Fruit fly (Drosophila melanogaster): ENCODE results near the gene CG17440.

Gene CG17440

DNA sequence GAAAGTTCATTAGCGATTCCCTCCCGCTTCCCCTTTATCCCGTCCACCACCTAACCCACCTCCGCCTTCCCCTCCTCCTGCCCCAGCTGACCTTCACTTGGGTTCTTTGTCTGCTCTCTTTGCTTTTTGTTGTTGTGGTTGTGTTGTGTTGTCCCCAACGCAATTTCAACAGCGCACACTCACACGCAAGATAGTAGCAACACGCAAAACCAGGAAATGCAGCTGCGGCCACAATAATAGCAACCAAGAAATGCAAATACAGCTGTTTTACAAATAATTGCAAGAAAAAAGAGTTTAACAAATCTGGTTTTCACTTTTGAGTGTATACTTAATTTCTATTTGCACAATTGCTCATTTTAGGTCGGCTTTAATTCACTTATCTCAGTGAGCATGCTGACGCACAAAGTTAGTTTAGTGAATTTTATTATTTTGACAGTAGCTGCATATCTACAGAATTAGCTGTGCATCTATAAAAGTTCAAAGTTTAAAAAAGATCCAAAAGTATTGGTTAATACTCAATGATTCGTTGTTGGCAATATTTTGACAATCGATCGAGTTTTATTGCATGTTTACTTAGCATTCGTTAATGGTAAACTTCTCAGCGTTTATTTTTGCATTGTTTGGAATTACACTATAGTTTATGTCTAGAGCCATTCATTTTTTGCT is 18.4 kb downstream of the CG17440 start (continued):
- peak; percentile 95 for TF ChIP-seq CG11696 (GFP tag; IDR thresholded peaks at IDR 0.05)
- TF ChIP-seq CG2199 (GFP tag; IDR thresholded peaks at IDR 0.05): 0 out of 3 replicates have a peak, but pooled peaks have one; percentile 42
- TF ChIP-seq CG17612 (GFP tag; IDR thresholded peaks at IDR 0.05): no peak
- TF ChIP-seq CG32767 (GFP tag; IDR thresholded peaks at IDR 0.05): 0 out of 2 replicates have a peak, but pooled peaks have one; percentile 28
- peak; percentile 13 for TF ChIP-seq lbe (GFP tag; optimal IDR thresholded peaks at IDR 0.05)
- TF ChIP-seq chn (GFP tag; optimal IDR thresholded peaks at IDR 0.05): no peak
- TF ChIP-seq Eip74EF (GFP tag; optimal IDR thresholded peaks at IDR 0.05): peak in 1 of 2 experiments; percentile 93
- TF ChIP-seq CG17802 (tag; optimal IDR thresholded peaks at IDR 0.05): no peak
- no peak for TF ChIP-seq nerfin-2 (GFP tag; IDR thresholded peaks at IDR 0.05; ENCODE audit: partially characterized antibody)
- peak; percentile 3 for TF ChIP-seq pnt (GFP tag; optimal IDR thresholded peaks at IDR 0.05)
- TF ChIP-seq Neu2 (GFP tag; optimal IDR thresholded peaks at IDR 0.05; ENCODE audit: borderline replicate concordance): no peak
- TF ChIP-seq CG2120 (GFP tag; optimal IDR thresholded peaks at IDR 0.05): peak; percentile 1
- TF ChIP-seq HmgZ (tag; optimal IDR thresholded peaks at IDR 0.05): no peak
- no peak for TF ChIP-seq eyg (GFP tag; optimal IDR thresholded peaks at IDR 0.05)
- TF ChIP-seq tgo (GFP tag; IDR thresholded peaks at IDR 0.05): peak; percentile 56
- no peak for TF ChIP-seq CG4282 (GFP tag; optimal IDR thresholded peaks at IDR 0.05)
- no peak for TF ChIP-seq Nf-YB (GFP tag; optimal IDR thresholded peaks at IDR 0.05)
- TF ChIP-seq nau (GFP tag; optimal IDR thresholded peaks at IDR 0.05): no peak
- no peak for TF ChIP-seq prd (optimal IDR thresholded peaks at IDR 0.05)
- peak; percentile 44; the same call in 2 of the 3 replicates for TF ChIP-seq prd (GFP tag; IDR thresholded peaks at IDR 0.05)
- peak in 1 of 3 experiments; percentile 5 for TF ChIP-seq lola (GFP tag; optimal IDR thresholded peaks at IDR 0.05)
- no peak for TF ChIP-seq ewg (GFP tag; optimal IDR thresholded peaks at IDR 0.05)
- TF ChIP-seq CG9932 (GFP tag; IDR thresholded peaks at IDR 0.05): no peak; the same call in 1 of the 2 replicates
- peak; percentile 43 for TF ChIP-seq Sox102F (GFP tag; optimal IDR thresholded peaks at IDR 0.05)
- peak; percentile 4 for TF ChIP-seq CG17385 (GFP tag; optimal IDR thresholded peaks at IDR 0.05)
- no peak for TF ChIP-seq Elba2 (GFP tag; optimal IDR thresholded peaks at IDR 0.05)
- no peak for TF ChIP-seq E2f2 (GFP tag; IDR thresholded peaks at IDR 0.05)
- TF ChIP-seq Med (GFP tag): peak; percentile 85
- no peak for TF ChIP-seq pfk (GFP tag; optimal IDR thresholded peaks at IDR 0.05)
- 0 out of 2 replicates have a peak, but pooled peaks have one; percentile 19 for TF ChIP-seq Ada2b (GFP tag; IDR thresholded peaks at IDR 0.05)
- TF ChIP-seq ham (GFP tag; IDR thresholded peaks at IDR 0.05): no peak
- no peak for TF ChIP-seq Chrac-16 (GFP tag; optimal IDR thresholded peaks at IDR 0.05)
- TF ChIP-seq CG12071 (GFP tag; optimal IDR thresholded peaks at IDR 0.05): no peak
- TF ChIP-seq en (GFP tag; optimal IDR thresholded peaks at IDR 0.05): no peak
- no peak for TF ChIP-seq tap (tag; optimal IDR thresholded peaks at IDR 0.05)
- no peak for TF ChIP-seq MTF-1 (GFP tag; optimal IDR thresholded peaks at IDR 0.05; ENCODE audit: borderline replicate concordance)
- TF ChIP-seq pros (GFP tag; optimal IDR thresholded peaks at IDR 0.05): no peak
- TF ChIP-seq row (GFP tag; IDR thresholded peaks at IDR 0.05): peak; percentile 51; the same call in 2 of the 3 replicates
- no peak for TF ChIP-seq nerfin-1 (tag; optimal IDR thresholded peaks at IDR 0.05)
- no peak for TF ChIP-seq BEAF-32 (GFP tag; optimal IDR thresholded peaks at IDR 0.05)
- peak; percentile 23 for TF ChIP-seq CG10654 (GFP tag; optimal IDR thresholded peaks at IDR 0.05)
- no peak for TF ChIP-seq trh (GFP tag; optimal IDR thresholded peaks at IDR 0.05)
- peak; percentile 5 for TF ChIP-seq CG1529 (GFP tag; optimal IDR thresholded peaks at IDR 0.05)
- no peak for TF ChIP-seq D19B (GFP tag; optimal IDR thresholded peaks at IDR 0.05)
- no peak for TF ChIP-seq otp (GFP tag; IDR thresholded peaks at IDR 0.05)
- TF ChIP-seq NC2α (GFP tag; optimal IDR thresholded peaks at IDR 0.05): no peak
- TF ChIP-seq B-H1 (GFP tag; IDR thresholded peaks at IDR 0.05): no peak
- no peak for TF ChIP-seq ro (GFP tag; IDR thresholded peaks at IDR 0.05)
- no peak for TF ChIP-seq HLHmδ (GFP tag; optimal IDR thresholded peaks at IDR 0.05)
- no peak for TF ChIP-seq CG7357 (GFP tag; IDR thresholded peaks at IDR 0.05)
